Worm (Caenorhabditis elegans) whole organism, L4 larva: ENCODE measurements around the gene Y51H7C.9.
A peak's percentile ranks its signal among the peaks of the same experiment; 100 is the strongest.
"Not testable (repeated sequence)": the region's sequence is repeated elsewhere in the genome, so short reads cannot be mapped to it uniquely, and the experiment has no call there.

Source experiments
- D1046.2 ChIP-seq: fragments of 200-800 bp; sonication (Bioruptor generic); IDR thresholded peaks from 2 replicates; pipeline ENCODE4 v1.3.6; 2022; ENCODE audit warnings: missing genetic modification characterization, missing compliant biosample characterization
- F26F4.8 ChIP-seq: fragments of 200-800 bp; sonication (Bioruptor generic); conservative IDR thresholded peaks from 2 replicates; pipeline ENCODE4 v1.3.6; 2022; ENCODE audit warnings: missing genetic modification characterization, missing compliant biosample characterization
- F44E2.7 ChIP-seq: fragments of 200-800 bp; sonication (Bioruptor generic); IDR thresholded peaks from 2 replicates; pipeline ENCODE4 v2.1.2; 2022; ENCODE audit warnings: missing genetic modification characterization, missing compliant biosample characterization
- Y105C5A.15 ChIP-seq: fragments of 200-800 bp; sonication (Bioruptor generic); IDR thresholded peaks from 2 replicates; pipeline ENCODE4 v1.3.6; 2022; ENCODE audit warnings: missing genetic modification characterization, missing compliant biosample characterization
- Y48G9A.11 ChIP-seq: fragments of 200-800 bp; sonication (Bioruptor generic); IDR thresholded peaks from 2 replicates; pipeline ENCODE4 v1.3.6; 2022; ENCODE audit warnings: missing genetic modification reagents, missing genetic modification characterization, missing compliant biosample characterization
- Y75B8A.6 ChIP-seq: fragments of 200-800 bp; sonication (Bioruptor generic); IDR thresholded peaks from 2 replicates; pipeline ENCODE4 v1.3.6; 2022; ENCODE audit warnings: missing genetic modification reagents, missing genetic modification characterization, missing compliant biosample characterization
- aha-1 ChIP-seq: fragments of 150-350 bp; peaks from one replicate; lab custom pipeline; 2014; ENCODE audit warnings: missing biosample characterization, missing genetic modification characterization
- ceh-44 ChIP-seq: fragments of 200-800 bp; sonication (Bioruptor generic); IDR thresholded peaks from 2 replicates; pipeline ENCODE4 v1.3.6; 2022; ENCODE audit warnings: missing genetic modification reagents, missing genetic modification characterization, missing compliant biosample characterization
- daf-12 ChIP-seq: fragments of 150-350 bp; optimal IDR thresholded peaks from 2 replicates; lab custom pipeline; 2014; ENCODE audit warnings: missing biosample characterization, missing genetic modification reagents, missing genetic modification characterization
- dmd-8 ChIP-seq: fragments of 200-800 bp; sonication (Bioruptor generic); IDR thresholded peaks from 2 replicates; pipeline ENCODE4 v1.3.6; 2022; ENCODE audit warnings: missing genetic modification characterization, missing compliant biosample characterization
- egl-43 ChIP-seq: fragments of 200-800 bp; sonication (Bioruptor generic); IDR thresholded peaks from 2 replicates; pipeline ENCODE4 v1.3.6; 2022; ENCODE audit warnings: missing genetic modification reagents, missing genetic modification characterization, missing compliant biosample characterization
- hmg-1.1 ChIP-seq: fragments of 200-800 bp; sonication (Bioruptor generic); IDR thresholded peaks from 2 replicates; pipeline ENCODE4 v1.3.6; 2022; ENCODE audit warnings: missing genetic modification reagents, missing genetic modification characterization, missing compliant biosample characterization
- lin-15B ChIP-seq: fragments of 150-350 bp; sonication (generic microtip); optimal IDR thresholded peaks from 3 replicates; lab custom pipeline; 2014; ENCODE audit warnings: missing biosample characterization, missing genetic modification characterization
- madf-5 ChIP-seq, 2 experiments: fragments of 200-800 bp; sonication (Bioruptor generic); IDR thresholded peaks; 2 replicates each; pipeline ENCODE4 v1.3.6; 2022; ENCODE audit warnings: missing compliant biosample characterization in 2 of 2, missing genetic modification characterization in 2 of 2
- madf-9 ChIP-seq: fragments of 200-800 bp; sonication (Bioruptor generic); conservative IDR thresholded peaks from 2 replicates; pipeline ENCODE4 v1.3.6; 2022; ENCODE audit warnings: missing genetic modification reagents, missing genetic modification characterization, missing compliant biosample characterization
- mxl-2 ChIP-seq: fragments of 200-800 bp; sonication (Bioruptor generic); conservative IDR thresholded peaks from 2 replicates; pipeline ENCODE4 v1.3.6; 2022; ENCODE audit warnings: missing genetic modification reagents, missing genetic modification characterization, missing compliant biosample characterization
- nhr-42 ChIP-seq: fragments of 200-800 bp; sonication (Bioruptor generic); IDR thresholded peaks from 2 replicates; pipeline ENCODE4 v1.3.6; 2022; ENCODE audit warnings: missing genetic modification characterization, missing compliant biosample characterization
- php-3 ChIP-seq: fragments of 200-800 bp; sonication (Bioruptor generic); IDR thresholded peaks from 2 replicates; pipeline ENCODE4 v1.3.6; 2022; ENCODE audit warnings: missing genetic modification reagents, missing genetic modification characterization, missing compliant biosample characterization
- saeg-2 ChIP-seq: fragments of 200-800 bp; sonication (Bioruptor generic); IDR thresholded peaks from 2 replicates; pipeline ENCODE4 v1.3.6; 2022; ENCODE audit warnings: missing genetic modification reagents, missing genetic modification characterization, missing compliant biosample characterization
- set-16 ChIP-seq: fragments of 200-800 bp; sonication (Bioruptor generic); IDR thresholded peaks from 2 replicates; pipeline ENCODE4 v1.3.6; 2022; ENCODE audit warnings: missing genetic modification reagents, missing genetic modification characterization, missing compliant biosample characterization
- snpc-1.2 ChIP-seq: fragments of 200-800 bp; sonication (Bioruptor generic); IDR thresholded peaks from 2 replicates; pipeline ENCODE4 v1.3.6; 2022; ENCODE audit warnings: missing genetic modification reagents, missing genetic modification characterization, missing compliant biosample characterization
- tag-97 ChIP-seq: fragments of 200-800 bp; sonication (Bioruptor generic); IDR thresholded peaks from 2 replicates; pipeline ENCODE4 v1.3.6; 2022; ENCODE audit warnings: missing genetic modification characterization, missing compliant biosample characterization
- unc-39 ChIP-seq: sonication (generic microtip); optimal IDR thresholded peaks from 2 replicates; lab custom pipeline; 2017; ENCODE audit warnings: missing biosample characterization, missing genetic modification characterization
- unc-62 ChIP-seq, 3 experiments: fragments of 150-350 bp in 1 of 3; sonication (generic microtip); optimal IDR thresholded peaks in 2 of 3; peaks in 1 of 3; 1 replicate in 1 of 3; 2 replicates in 2 of 3; lab custom pipeline; 2014 to 2017; ENCODE audit warnings: missing biosample characterization in 3 of 3, missing genetic modification characterization in 3 of 3, missing genetic modification reagents in 3 of 3, missing genotype in 1 of 3
- vab-7 ChIP-seq: fragments of 200-800 bp; sonication (Bioruptor generic); IDR thresholded peaks from 2 replicates; pipeline ENCODE4 v1.3.6; 2022; ENCODE audit warnings: missing genetic modification reagents, missing genetic modification characterization, missing compliant biosample characterization
- zfp-3 ChIP-seq: fragments of 200-800 bp; sonication (Bioruptor generic); conservative IDR thresholded peaks from 2 replicates; pipeline ENCODE4 v1.3.6; 2022; ENCODE audit warnings: missing genetic modification reagents, missing genetic modification characterization, missing compliant biosample characterization

Gene Y51H7C.9

DNA sequence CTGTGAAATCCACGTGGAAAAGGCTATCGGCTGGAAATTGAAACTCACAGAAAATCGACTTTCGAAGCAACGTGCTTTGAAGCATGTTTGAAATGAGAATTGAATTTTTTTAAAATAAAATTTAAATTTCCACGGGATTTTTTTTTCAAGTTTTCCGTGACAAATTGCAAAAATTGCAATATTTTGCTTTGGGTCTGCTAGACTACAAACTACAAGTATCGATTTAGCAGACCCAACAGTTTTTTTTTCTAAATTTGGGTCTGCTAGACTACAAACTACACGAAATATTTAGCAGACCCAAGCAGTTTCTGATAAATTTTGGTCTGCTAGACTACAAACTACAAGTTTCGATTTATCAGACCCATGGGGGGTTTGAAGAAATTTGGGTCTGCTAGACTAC, at the start of gene Y51H7C.9:
TSS of gene Y51H7C.9 (minus strand) at position 101 of the 400 bp plus-strand sequence.
- TF ChIP-seq madf-5 (GFP tag; IDR thresholded peaks at IDR 0.05; lab: Robert Waterston, UW) (no peak), unc-39 (tag; lab: Kevin White, UChicago) (no peak), daf-12 (no peak), aha-1 (tag; lab: Kevin White, UChicago) (peak; percentile 21), lin-15B (tag; lab: Kevin White, UChicago) (no peak), php-3 (GFP tag; lab: Robert Waterston, UW) (no peak)

ce11 chrII:1457784-1458183, 46.5 kb upstream of the Y51H7C.9 start:
- TF ChIP-seq F44E2.7 (GFP tag; lab: Robert Waterston, UW) (0 out of 2 replicates have a peak, but pooled peaks have one; percentile 55), tag-97 (GFP tag; lab: Robert Waterston, UW) (0 out of 2 replicates have a peak, but pooled peaks have one; percentile 66), egl-43 (GFP tag; lab: Robert Waterston, UW) (peak; percentile 80; the same call in 1 of the 2 replicates), nhr-42 (GFP tag; lab: Robert Waterston, UW) (peak; percentile 66; the same call in 1 of the 2 replicates), D1046.2 (GFP tag; lab: Robert Waterston, UW) (peak; percentile 91), dmd-8 (GFP tag; lab: Robert Waterston, UW) (peak; percentile 60; the same call in 1 of the 2 replicates), F26F4.8 (GFP tag; lab: Robert Waterston, UW) (0 out of 2 replicates have a peak, but pooled peaks have one; percentile 56), madf-5 (GFP tag; IDR thresholded peaks at IDR 0.05; lab: Robert Waterston, UW) (peak in 1 of 2 experiments; percentile 94; a peak in 2 of 4 replicates), Y48G9A.11 (GFP tag; lab: Robert Waterston, UW) (0 out of 2 replicates have a peak, but pooled peaks have one; percentile 18), snpc-1.2 (0 out of 2 replicates have a peak, but pooled peaks have one; percentile 61), set-16 (peak; percentile 37; the same call in 1 of the 2 replicates), Y105C5A.15 (GFP tag; lab: Robert Waterston, UW) (0 out of 2 replicates have a peak, but pooled peaks have one; percentile 14), php-3 (GFP tag; lab: Robert Waterston, UW) (0 out of 2 replicates have a peak, but pooled peaks have one; percentile 42)
- TF ChIP-seq, all 104 proteins: peak for 13; not testable (repeated sequence) for 91

DNA sequence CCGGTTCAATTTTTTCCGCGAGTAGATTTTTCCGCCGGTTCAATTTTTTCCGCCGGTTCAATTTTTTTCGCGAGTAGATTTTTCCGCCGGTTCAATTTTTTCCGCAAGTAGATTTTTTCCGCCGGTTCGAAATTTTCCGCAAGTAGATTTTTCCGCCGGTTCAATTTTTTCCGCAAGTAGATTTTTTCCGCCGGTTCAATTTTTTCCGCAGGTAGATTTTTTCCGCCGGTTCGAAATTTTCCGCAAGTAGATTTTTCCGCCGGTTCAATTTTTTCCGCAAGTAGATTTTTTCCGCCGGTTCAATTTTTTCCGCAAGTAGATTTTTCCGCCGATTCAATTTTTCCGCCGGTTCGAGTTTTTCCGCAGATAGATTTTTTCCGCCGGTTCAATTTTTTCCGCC, 41.9 kb upstream of the Y51H7C.9 start:
- TF ChIP-seq nhr-42 (GFP tag; lab: Robert Waterston, UW), result 0 out of 2 replicates have a peak, but pooled peaks have one; percentile 40
- TF ChIP-seq F26F4.8 (GFP tag; lab: Robert Waterston, UW), result 0 out of 2 replicates have a peak, but pooled peaks have one; percentile 54
- 0 out of 2 replicates have a peak, but pooled peaks have one; percentile 52 for TF ChIP-seq F44E2.7 (GFP tag; lab: Robert Waterston, UW)
- 0 out of 2 replicates have a peak, but pooled peaks have one; percentile 8 for TF ChIP-seq ceh-44 (GFP tag; lab: Robert Waterston, UW)
- TF ChIP-seq, all 104 proteins: peak for 4; not testable (repeated sequence) for 100

DNA sequence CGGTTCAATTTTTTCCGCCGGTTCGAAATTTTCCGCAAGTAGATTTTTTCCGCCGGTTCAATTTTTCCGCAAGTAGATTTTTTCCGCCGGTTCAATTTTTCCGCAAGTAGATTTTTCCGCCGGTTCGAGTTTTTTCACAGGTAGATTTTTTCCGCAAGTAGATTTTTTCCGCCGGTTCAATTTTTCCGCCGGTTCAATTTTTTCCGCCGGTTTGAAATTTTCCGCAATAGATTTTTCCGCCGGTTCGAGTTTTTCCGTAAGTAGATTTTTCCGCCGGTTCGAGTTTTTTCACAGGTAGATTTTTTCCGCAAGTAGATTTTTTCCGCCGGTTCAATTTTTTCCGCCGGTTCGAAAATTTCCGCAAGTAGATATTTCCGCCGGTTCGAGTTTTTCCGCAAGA, 40.7 kb upstream of the Y51H7C.9 start:
- 0 out of 2 replicates have a peak, but pooled peaks have one; percentile 52 for TF ChIP-seq egl-43 (GFP tag; lab: Robert Waterston, UW)
- peak; percentile 45; the same call in 1 of the 2 replicates for TF ChIP-seq madf-9 (GFP tag; lab: Robert Waterston, UW)
- TF ChIP-seq F26F4.8 (GFP tag; lab: Robert Waterston, UW), result peak; percentile 77
- peak; percentile 34; the same call in 1 of the 2 replicates for TF ChIP-seq Y48G9A.11 (GFP tag; lab: Robert Waterston, UW)
- 0 out of 2 replicates have a peak, but pooled peaks have one; percentile 44 for TF ChIP-seq Y105C5A.15 (GFP tag; lab: Robert Waterston, UW)
- TF ChIP-seq zfp-3 (GFP tag; lab: Robert Waterston, UW), result 0 out of 2 replicates have a peak, but pooled peaks have one; percentile 44
- TF ChIP-seq ceh-44 (GFP tag; lab: Robert Waterston, UW), result 0 out of 2 replicates have a peak, but pooled peaks have one; percentile 20
- 0 out of 2 replicates have a peak, but pooled peaks have one; percentile 24 for TF ChIP-seq mxl-2 (GFP tag; lab: Robert Waterston, UW)
- 0 out of 2 replicates have a peak, but pooled peaks have one; percentile 50 for TF ChIP-seq vab-7
- peak; percentile 68; the same call in 1 of the 2 replicates for TF ChIP-seq tag-97 (GFP tag; lab: Robert Waterston, UW)
- TF ChIP-seq hmg-1.1, result 0 out of 2 replicates have a peak, but pooled peaks have one; percentile 18
- TF ChIP-seq php-3 (GFP tag; lab: Robert Waterston, UW), result peak; percentile 49; the same call in 1 of the 2 replicates
- 0 out of 2 replicates have a peak, but pooled peaks have one; percentile 63 for TF ChIP-seq saeg-2
- peak; percentile 55; the same call in 1 of the 2 replicates for TF ChIP-seq dmd-8 (GFP tag; lab: Robert Waterston, UW)
- TF ChIP-seq Y75B8A.6 (GFP tag; lab: Robert Waterston, UW), result 0 out of 2 replicates have a peak, but pooled peaks have one; percentile 73
- TF ChIP-seq, all 104 proteins: peak for 15; not testable (repeated sequence) for 89

DNA sequence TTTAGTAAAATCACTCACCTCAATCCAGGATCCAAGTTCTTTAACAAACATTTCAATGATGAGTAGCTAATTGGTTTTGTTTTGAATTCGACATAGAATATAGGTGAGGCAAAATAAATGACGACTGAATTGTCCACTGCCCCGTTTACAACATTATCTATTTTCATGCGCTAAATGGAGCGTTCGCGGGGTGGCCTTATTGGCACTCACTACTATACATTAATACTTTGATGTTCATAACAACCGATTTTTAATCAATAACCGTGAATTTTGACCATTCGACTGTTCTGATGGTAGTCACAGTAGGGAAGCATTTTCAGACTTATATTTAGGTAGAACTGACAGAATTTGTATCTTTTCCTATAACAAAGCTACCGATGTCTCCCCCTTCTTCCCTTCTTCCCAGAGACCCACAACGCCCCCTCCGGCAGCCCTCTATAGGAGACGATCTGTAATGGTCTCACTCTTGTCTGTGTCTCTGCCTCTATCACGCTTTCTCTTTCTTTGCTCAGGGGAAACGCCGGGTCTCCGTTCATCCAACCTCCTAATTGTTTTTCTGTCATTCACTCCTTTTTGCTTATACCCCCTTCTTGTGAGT, 35.5 kb upstream of the Y51H7C.9 start, which contains the start of gene Y51H7C.12:
TSS of gene Y51H7C.12 (minus strand) at position 51 of the 598 bp plus-strand sequence.
- peak in 1 of 2 experiments; percentile 84 for TF ChIP-seq unc-62 (GFP tag; optimal IDR thresholded peaks at IDR 0.05 in 1 of 2; lab: Kevin White, UChicago)
- TF ChIP-seq unc-62 (tag; optimal IDR thresholded peaks at IDR 0.05; lab: Kevin White, UChicago), result not testable (repeated sequence)
